Fruit fly (Drosophila melanogaster): ENCODE results near the gene Stat92E.

Stat92E gene

dm6 chr3R:20558106-20558489 lies 6.0 kb upstream of the Stat92E start:
- TF ChIP-seq Crg-1 (GFP tag; optimal IDR thresholded peaks at IDR 0.05) (no peak), Mnt (GFP tag; optimal IDR thresholded peaks at IDR 0.05) (no peak), cic (GFP tag; optimal IDR thresholded peaks at IDR 0.05) (no peak), tj (GFP tag; optimal IDR thresholded peaks at IDR 0.05) (no peak), CG11617 (GFP tag; optimal IDR thresholded peaks at IDR 0.05) (no peak), cnc (optimal IDR thresholded peaks at IDR 0.05) (no peak), kay (GFP tag; ENCODE audit: borderline replicate concordance) (no peak), CG5204 (GFP tag; optimal IDR thresholded peaks at IDR 0.05) (no peak), CG14711 (tag; optimal IDR thresholded peaks at IDR 0.05) (no peak), CG7045 (GFP tag; optimal IDR thresholded peaks at IDR 0.05) (no peak), Clk (GFP tag; optimal IDR thresholded peaks at IDR 0.05) (no peak), ovo (GFP tag; optimal IDR thresholded peaks at IDR 0.05) (no peak), CG7101 (tag; optimal IDR thresholded peaks at IDR 0.05) (peak; percentile 40), pad (GFP tag; optimal IDR thresholded peaks at IDR 0.05) (no peak), bab1 (GFP tag; optimal IDR thresholded peaks at IDR 0.05) (peak; percentile 8), CG33017 (tag; optimal IDR thresholded peaks at IDR 0.05) (no peak), Hr96 (GFP tag; optimal IDR thresholded peaks at IDR 0.05) (no peak), toe (GFP tag; optimal IDR thresholded peaks at IDR 0.05) (no peak), CG1620 (GFP tag; optimal IDR thresholded peaks at IDR 0.05) (peak; percentile 58), CG12768 (GFP tag; optimal IDR thresholded peaks at IDR 0.05) (peak; percentile 2)

dm6 chr3R:20557415-20558105 lies 5.4 kb upstream of the Stat92E start, which contains the start of the genes DPCoAC and CG5180:
DPCoAC (minus strand) TSS chr3R:20557667.
CG5180 (plus strand) TSS chr3R:20557930.
- TF ChIP-seq CG7101 (tag; optimal IDR thresholded peaks at IDR 0.05), result no peak
- TF ChIP-seq Crg-1 (GFP tag; optimal IDR thresholded peaks at IDR 0.05), result peak; percentile 41
- peak; percentile 74 for TF ChIP-seq CG11617 (GFP tag; optimal IDR thresholded peaks at IDR 0.05)
- TF ChIP-seq ovo (GFP tag; optimal IDR thresholded peaks at IDR 0.05), result peak; percentile 64
- TF ChIP-seq bab1 (GFP tag; optimal IDR thresholded peaks at IDR 0.05), result peak; percentile 44
- TF ChIP-seq toe (GFP tag; optimal IDR thresholded peaks at IDR 0.05), result peak; percentile 71
- TF ChIP-seq CG12768 (GFP tag; optimal IDR thresholded peaks at IDR 0.05), result peak; percentile 47
- peak; percentile 28 for TF ChIP-seq tj (GFP tag; optimal IDR thresholded peaks at IDR 0.05)
- no peak for TF ChIP-seq cnc (optimal IDR thresholded peaks at IDR 0.05)
- TF ChIP-seq pad (GFP tag; optimal IDR thresholded peaks at IDR 0.05), result no peak
- TF ChIP-seq CG14711 (tag; optimal IDR thresholded peaks at IDR 0.05), result no peak
- peak; percentile 38 for TF ChIP-seq Hr96 (GFP tag; optimal IDR thresholded peaks at IDR 0.05)
- peak; percentile 70 for TF ChIP-seq Mnt (GFP tag; optimal IDR thresholded peaks at IDR 0.05)
- peak; percentile 64 for TF ChIP-seq Clk (GFP tag; optimal IDR thresholded peaks at IDR 0.05)
- TF ChIP-seq CG5204 (GFP tag; optimal IDR thresholded peaks at IDR 0.05), result peak; percentile 71
- TF ChIP-seq CG1620 (GFP tag; optimal IDR thresholded peaks at IDR 0.05), result peak; percentile 70
- TF ChIP-seq CG33017 (tag; optimal IDR thresholded peaks at IDR 0.05), result peak; percentile 26
- peak; percentile 66 for TF ChIP-seq cic (GFP tag; optimal IDR thresholded peaks at IDR 0.05)
- peak; percentile 51 for TF ChIP-seq CG7045 (GFP tag; optimal IDR thresholded peaks at IDR 0.05)
- peak; percentile 2 for TF ChIP-seq kay (GFP tag; ENCODE audit: borderline replicate concordance)

dm6 chr3R:20557114-20557414 lies 5.0 kb upstream of the Stat92E start:
- TF ChIP-seq CG7101 (tag; optimal IDR thresholded peaks at IDR 0.05), result no peak

dm6 chr3R:20556281-20557113 lies 4.4 kb upstream of the Stat92E start:
- TF ChIP-seq Clk (GFP tag; optimal IDR thresholded peaks at IDR 0.05) (peak; percentile 62), CG7045 (GFP tag; optimal IDR thresholded peaks at IDR 0.05) (peak; percentile 84), cic (GFP tag; optimal IDR thresholded peaks at IDR 0.05) (peak; percentile 90), cnc (optimal IDR thresholded peaks at IDR 0.05) (peak in 1 of 2 experiments; percentile 23), Crg-1 (GFP tag; optimal IDR thresholded peaks at IDR 0.05) (peak; percentile 43), Mnt (GFP tag; optimal IDR thresholded peaks at IDR 0.05) (no peak), CG11617 (GFP tag; optimal IDR thresholded peaks at IDR 0.05) (peak; percentile 81), CG14711 (tag; optimal IDR thresholded peaks at IDR 0.05) (peak; percentile 84), kay (GFP tag; ENCODE audit: borderline replicate concordance) (peak; percentile 77), CG12768 (GFP tag; optimal IDR thresholded peaks at IDR 0.05) (peak; percentile 88), Hr96 (GFP tag; optimal IDR thresholded peaks at IDR 0.05) (peak; percentile 70), pad (GFP tag; optimal IDR thresholded peaks at IDR 0.05) (peak; percentile 62), CG33017 (tag; optimal IDR thresholded peaks at IDR 0.05) (peak; percentile 91), toe (GFP tag; optimal IDR thresholded peaks at IDR 0.05) (peak; percentile 55), CG7101 (tag; optimal IDR thresholded peaks at IDR 0.05) (peak; percentile 86), CG5204 (GFP tag; optimal IDR thresholded peaks at IDR 0.05) (peak; percentile 88), CG1620 (GFP tag; optimal IDR thresholded peaks at IDR 0.05) (peak; percentile 54), ovo (GFP tag; optimal IDR thresholded peaks at IDR 0.05) (peak; percentile 25), bab1 (GFP tag; optimal IDR thresholded peaks at IDR 0.05) (no peak), tj (GFP tag; optimal IDR thresholded peaks at IDR 0.05) (peak; percentile 42)

- TF ChIP-seq toe (GFP tag; optimal IDR thresholded peaks at IDR 0.05) (no peak), Hr96 (GFP tag; optimal IDR thresholded peaks at IDR 0.05) (no peak), Mnt (GFP tag; optimal IDR thresholded peaks at IDR 0.05) (no peak), kay (GFP tag; ENCODE audit: borderline replicate concordance) (peak; percentile 73), CG7101 (tag; optimal IDR thresholded peaks at IDR 0.05) (no peak), cic (GFP tag; optimal IDR thresholded peaks at IDR 0.05) (no peak), CG12768 (GFP tag; optimal IDR thresholded peaks at IDR 0.05) (peak; percentile 53), cnc (optimal IDR thresholded peaks at IDR 0.05) (no peak)
These were observed 3.7 kb upstream of the Stat92E start for dm6 chr3R:20555720-20556280.
